Fruit fly (Drosophila melanogaster) whole organism, embryonic: ENCODE measurements around the gene Drsl1.

Source experiments
- Ada2b ChIP-seq: fragments of 200-800 bp; sonication (Bioruptor generic); IDR thresholded peaks from 2 replicates; pipeline ENCODE4 v1.3.6; 2022; ENCODE audit warnings: missing biosample characterization, missing genetic modification characterization
- CG11560 ChIP-seq: fragments of 200-800 bp; sonication (Bioruptor generic); IDR thresholded peaks from 3 replicates; pipeline ENCODE4 v1.3.6; 2022; ENCODE audit warnings: missing biosample characterization, missing genetic modification characterization
- CG12391 ChIP-seq: fragments of 200-800 bp; sonication (Bioruptor generic); optimal IDR thresholded peaks from 3 replicates; lab custom pipeline; 2018; ENCODE audit warnings: missing biosample characterization, mild to moderate bottlenecking, missing genetic modification characterization, moderate library complexity
- CG13424 ChIP-seq: fragments of 200-800 bp; sonication (Bioruptor generic); optimal IDR thresholded peaks from 2 replicates; lab custom pipeline; 2019; ENCODE audit warnings: missing biosample characterization, mild to moderate bottlenecking, missing genetic modification characterization, moderate library complexity
- CG13894 ChIP-seq: fragments of 200-800 bp; sonication (Bioruptor generic); optimal IDR thresholded peaks from 3 replicates; lab custom pipeline; 2018; ENCODE audit warnings: missing biosample characterization, mild to moderate bottlenecking, missing genetic modification characterization, moderate library complexity
- CG14014 ChIP-seq: fragments of 200-800 bp; sonication (Bioruptor generic); IDR thresholded peaks from 2 replicates; pipeline ENCODE4 v1.3.6; 2022; ENCODE audit warnings: missing biosample characterization, missing genetic modification characterization
- CG15479 ChIP-seq: fragments of 200-800 bp; sonication (Bioruptor generic); optimal IDR thresholded peaks from 3 replicates; lab custom pipeline; 2019; ENCODE audit warnings: missing biosample characterization, mild to moderate bottlenecking, missing genetic modification characterization, moderate library complexity
- CG16779 ChIP-seq: fragments of 200-800 bp; sonication (Bioruptor generic); IDR thresholded peaks from 2 replicates; pipeline ENCODE4 v1.3.6; 2022; ENCODE audit warnings: missing biosample characterization, missing genetic modification characterization
- CG17385 ChIP-seq: fragments of 200-800 bp; sonication (Bioruptor generic); optimal IDR thresholded peaks from 3 replicates; lab custom pipeline; 2018; ENCODE audit warnings: missing biosample characterization, mild to moderate bottlenecking, missing genetic modification characterization
- CG18599 ChIP-seq: fragments of 200-800 bp; sonication (Bioruptor generic); optimal IDR thresholded peaks from 3 replicates; lab custom pipeline; 2017; ENCODE audit warnings: missing biosample characterization, missing genetic modification characterization, mild to moderate bottlenecking, moderate library complexity, missing genetic modification reagents
- CG2129 ChIP-seq: fragments of 200-800 bp; sonication (Bioruptor generic); IDR thresholded peaks from 2 replicates; pipeline ENCODE4 v1.3.6; 2022; ENCODE audit warnings: missing biosample characterization, missing genetic modification characterization; ENCODE audit not compliant: partially characterized antibody
- CG2678 ChIP-seq: fragments of 200-800 bp; sonication (Bioruptor generic); optimal IDR thresholded peaks from 3 replicates; lab custom pipeline; 2019; ENCODE audit warnings: missing biosample characterization, mild to moderate bottlenecking, missing genetic modification characterization, moderate library complexity
- CG2875 ChIP-seq: fragments of 200-800 bp; sonication (Bioruptor generic); optimal IDR thresholded peaks from 2 replicates; lab custom pipeline; 2017; ENCODE audit warnings: missing biosample characterization, mild to moderate bottlenecking, missing genetic modification characterization, missing genetic modification reagents
- CG31224 ChIP-seq: fragments of 200-800 bp; sonication (Bioruptor generic); IDR thresholded peaks from 2 replicates; pipeline ENCODE4 v1.3.6; 2022; ENCODE audit warnings: missing biosample characterization, missing genetic modification characterization
- CG34376 ChIP-seq: fragments of 200-800 bp; sonication (Bioruptor generic); optimal IDR thresholded peaks from 2 replicates; lab custom pipeline; 2018; ENCODE audit warnings: missing biosample characterization, mild to moderate bottlenecking, missing genetic modification characterization
- CG4282 ChIP-seq: fragments of 200-800 bp; sonication (Bioruptor generic); optimal IDR thresholded peaks from 2 replicates; lab custom pipeline; 2016; ENCODE audit warnings: missing biosample characterization, missing genetic modification characterization
- CG4854 ChIP-seq: fragments of 200-800 bp; sonication (Bioruptor generic); optimal IDR thresholded peaks from 2 replicates; lab custom pipeline; 2016; ENCODE audit warnings: missing biosample characterization, missing genetic modification characterization, inconsistent platforms
- CG7372 ChIP-seq: fragments of 200-800 bp; sonication (Bioruptor generic); IDR thresholded peaks from 2 replicates; pipeline ENCODE4 v1.3.6; 2022; ENCODE audit warnings: missing biosample characterization, missing genetic modification characterization
- CG8290 ChIP-seq, 3 experiments: fragments of 200-800 bp; sonication (Bioruptor generic); optimal IDR thresholded peaks; 2 replicates each; lab custom pipeline; 2016 to 2019; ENCODE audit warnings: missing biosample characterization in 3 of 3, missing genetic modification characterization in 3 of 3, mild to moderate bottlenecking in 2 of 3, moderate library complexity in 1 of 3
- CG8359 ChIP-seq: fragments of 200-800 bp; sonication (Bioruptor generic); optimal IDR thresholded peaks from 2 replicates; lab custom pipeline; 2017; ENCODE audit warnings: missing biosample characterization, mild to moderate bottlenecking, missing genetic modification characterization, borderline replicate concordance
- CG9727 ChIP-seq: fragments of 200-800 bp; sonication (Bioruptor generic); optimal IDR thresholded peaks from 3 replicates; lab custom pipeline; 2017; ENCODE audit warnings: missing biosample characterization, mild to moderate bottlenecking, missing genetic modification characterization
- CG9817 ChIP-seq: fragments of 200-800 bp; sonication (Bioruptor generic); optimal IDR thresholded peaks from 2 replicates; lab custom pipeline; 2018; ENCODE audit warnings: missing biosample characterization, mild to moderate bottlenecking, missing genetic modification characterization, moderate library complexity
- CG9932 ChIP-seq: fragments of 200-800 bp; sonication (Bioruptor generic); IDR thresholded peaks from 2 replicates; pipeline ENCODE4 v1.3.6; 2022; ENCODE audit warnings: missing biosample characterization, missing genetic modification characterization
- CTCF ChIP-seq: fragments of 200-800 bp; sonication (Bioruptor generic); optimal IDR thresholded peaks from 2 replicates; lab custom pipeline; 2017; ENCODE audit warnings: missing biosample characterization, mild to moderate bottlenecking, missing genetic modification characterization, moderate library complexity
- CrebB ChIP-seq: fragments of 200-800 bp; sonication (Bioruptor generic); optimal IDR thresholded peaks from 3 replicates; lab custom pipeline; 2018; ENCODE audit warnings: missing biosample characterization, mild to moderate bottlenecking, missing genetic modification characterization
- Dip2 ChIP-seq: fragments of 200-800 bp; sonication (Bioruptor generic); IDR thresholded peaks from 2 replicates; pipeline ENCODE4 v1.3.6; 2022; ENCODE audit warnings: missing biosample characterization, missing genetic modification characterization
- E2f1 ChIP-seq: fragments of 200-800 bp; sonication (Bioruptor generic); IDR thresholded peaks from 2 replicates; pipeline ENCODE4 v1.3.6; 2022; ENCODE audit warnings: missing biosample characterization, missing genetic modification characterization
- ERR ChIP-seq: fragments of 200-800 bp; sonication (Bioruptor generic); optimal IDR thresholded peaks from 2 replicates; lab custom pipeline; 2016; ENCODE audit warnings: missing biosample characterization, missing genetic modification characterization
- HLHmδ ChIP-seq: fragments of 200-800 bp; sonication (Bioruptor generic); optimal IDR thresholded peaks from 2 replicates; lab custom pipeline; 2018; ENCODE audit warnings: missing biosample characterization, mild to moderate bottlenecking, missing genetic modification characterization, moderate library complexity
- Hand ChIP-seq: fragments of 200-800 bp; sonication (Bioruptor generic); optimal IDR thresholded peaks from 2 replicates; lab custom pipeline; 2017; ENCODE audit warnings: mild to moderate bottlenecking, missing biosample characterization, missing genetic modification reagents, missing genetic modification characterization
- Jarid2 ChIP-seq: fragments of 200-800 bp; sonication (Bioruptor generic); optimal IDR thresholded peaks from 3 replicates; lab custom pipeline; 2017; ENCODE audit warnings: mild to moderate bottlenecking, missing biosample characterization, missing genetic modification reagents, missing genetic modification characterization
- NfI ChIP-seq: fragments of 200-800 bp; sonication (Bioruptor generic); optimal IDR thresholded peaks from 3 replicates; lab custom pipeline; 2018; ENCODE audit warnings: missing biosample characterization, mild to moderate bottlenecking, missing genetic modification characterization, moderate library complexity
- Pdp1 ChIP-seq, 2 experiments: fragments of 200-800 bp; sonication (Bioruptor generic); optimal IDR thresholded peaks; 3 replicates each; lab custom pipeline; 2016; ENCODE audit warnings: missing biosample characterization in 2 of 2, missing genetic modification characterization in 2 of 2, mild to moderate bottlenecking in 1 of 2, moderate library complexity in 1 of 2
- Sox100B ChIP-seq: fragments of 200-800 bp; sonication (Bioruptor generic); optimal IDR thresholded peaks from 3 replicates; lab custom pipeline; 2018; ENCODE audit warnings: missing biosample characterization, mild to moderate bottlenecking, missing genetic modification characterization
- bab2 ChIP-seq: fragments of 200-800 bp; sonication (Bioruptor generic); optimal IDR thresholded peaks from 2 replicates; lab custom pipeline; 2016; ENCODE audit warnings: missing biosample characterization, missing genetic modification characterization
- cas ChIP-seq: fragments of 200-800 bp; sonication (Bioruptor generic); IDR thresholded peaks from 2 replicates; pipeline ENCODE4 v1.3.6; 2022; ENCODE audit warnings: missing biosample characterization, missing genetic modification characterization
- dati ChIP-seq: fragments of 200-800 bp; sonication (Bioruptor generic); IDR thresholded peaks from 2 replicates; pipeline ENCODE4 v1.3.6; 2022; ENCODE audit warnings: missing biosample characterization, missing genetic modification characterization
- dimm ChIP-seq: fragments of 200-800 bp; sonication (Bioruptor generic); IDR thresholded peaks from 2 replicates; pipeline ENCODE4 v1.3.6; 2022; ENCODE audit warnings: missing biosample characterization, missing genetic modification characterization
- ewg ChIP-seq: fragments of 200-800 bp; sonication (Bioruptor generic); optimal IDR thresholded peaks from 3 replicates; lab custom pipeline; 2017; ENCODE audit warnings: mild to moderate bottlenecking, missing biosample characterization, missing genetic modification reagents, missing genetic modification characterization
- exex ChIP-seq: fragments of 200-800 bp; sonication (Bioruptor generic); optimal IDR thresholded peaks from 4 replicates; lab custom pipeline; 2018; ENCODE audit warnings: missing biosample characterization, mild to moderate bottlenecking, missing genetic modification characterization, moderate library complexity
- grn ChIP-seq: fragments of 200-800 bp; sonication (Bioruptor generic); optimal IDR thresholded peaks from 3 replicates; lab custom pipeline; 2017; ENCODE audit warnings: missing biosample characterization, missing genetic modification characterization
- knrl ChIP-seq: fragments of 200-800 bp; sonication (Bioruptor generic); IDR thresholded peaks from 3 replicates; pipeline ENCODE4 v1.3.6; 2022; ENCODE audit warnings: missing biosample characterization, missing genetic modification characterization; ENCODE audit not compliant: partially characterized antibody
- onecut ChIP-seq: fragments of 200-800 bp; sonication (Bioruptor generic); IDR thresholded peaks from 2 replicates; pipeline ENCODE4 v1.3.6; 2022; ENCODE audit warnings: missing biosample characterization, missing genetic modification characterization
- pan ChIP-seq, 4 experiments: fragments of >200 bp in 3 of 4; fragments of 200-800 bp in 1 of 4; sonication (Bioruptor generic) in 1 of 4; optimal IDR thresholded peaks in 3 of 4; IDR thresholded peaks in 1 of 4; 2 replicates each; pipeline versions ENCODE4 v1.3.6 to Lab custom; 2017 to 2022; ENCODE audit warnings: missing biosample characterization in 2 of 4, missing genetic modification characterization in 2 of 4, mixed read lengths in 1 of 4
- sisA ChIP-seq: fragments of 200-800 bp; sonication (Bioruptor generic); IDR thresholded peaks from 2 replicates; pipeline ENCODE4 v1.3.6; 2022; ENCODE audit warnings: missing biosample characterization, missing genetic modification characterization
- slbo ChIP-seq: fragments of 200-800 bp; sonication (Bioruptor generic); IDR thresholded peaks from 2 replicates; pipeline ENCODE4 v1.3.6; 2022; ENCODE audit warnings: missing biosample characterization, missing genetic modification characterization
- sug ChIP-seq: fragments of 200-800 bp; optimal IDR thresholded peaks from 2 replicates; lab custom pipeline; 2019; ENCODE audit warnings: missing biosample characterization, mild to moderate bottlenecking, missing genetic modification characterization, moderate library complexity
- wdn ChIP-seq: fragments of 200-800 bp; sonication (Bioruptor generic); IDR thresholded peaks from 2 replicates; pipeline ENCODE4 v1.3.6; 2022; ENCODE audit warnings: missing biosample characterization, missing genetic modification characterization

Drsl1 gene

DNA sequence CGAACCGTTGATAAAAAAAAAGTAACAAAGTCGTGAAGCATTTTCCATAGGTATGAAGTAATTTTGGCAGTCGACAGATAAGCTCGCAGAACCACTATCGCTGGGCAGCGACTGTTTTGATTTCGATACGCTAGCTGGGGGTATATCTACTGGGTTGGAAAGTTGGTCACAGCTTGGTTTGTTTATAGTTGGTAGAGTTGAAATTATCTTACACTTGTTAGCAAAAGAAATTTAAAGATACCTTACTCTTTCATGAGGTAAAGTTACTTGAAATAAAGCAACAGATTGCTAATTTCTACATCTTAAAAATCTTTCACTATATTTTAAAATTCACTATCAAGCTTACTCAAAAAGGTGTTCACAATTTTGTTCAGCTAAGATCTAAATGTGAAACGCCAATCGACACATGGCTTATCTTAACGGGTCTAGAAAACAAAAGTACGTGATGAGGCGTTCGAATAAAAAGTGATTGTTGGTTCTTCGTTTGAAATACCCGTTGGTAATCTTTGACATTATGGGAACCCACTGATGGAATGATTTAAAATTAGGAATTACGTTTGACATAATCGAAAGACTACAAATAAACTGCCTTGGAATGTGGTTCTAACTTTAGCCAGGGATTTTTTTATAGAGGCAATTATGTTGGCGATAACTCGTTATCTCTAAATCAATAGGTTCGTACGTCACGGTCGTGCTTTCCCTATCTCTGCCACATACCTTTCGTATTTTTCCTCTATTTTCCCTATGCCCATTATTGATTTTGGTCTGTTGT is 15.2 kb upstream of the Drsl1 start (continued):
- no peak for TF ChIP-seq pan (optimal IDR thresholded peaks at IDR 0.05; lab: Kevin White, UChicago)
- TF ChIP-seq pan (GFP tag; optimal IDR thresholded peaks at IDR 0.05 in 1 of 2, IDR thresholded peaks at IDR 0.05 in 1 of 2): no peak
- TF ChIP-seq slbo (GFP tag; lab: Robert Waterston, UW): 0 out of 2 replicates have a peak, but pooled peaks have one; percentile 26
- peak; percentile 14 for TF ChIP-seq Hand
- no peak for TF ChIP-seq Ada2b (GFP tag; lab: Robert Waterston, UW)
- no peak for TF ChIP-seq cas (GFP tag; lab: Robert Waterston, UW)
- peak; percentile 72 for TF ChIP-seq grn (GFP tag; lab: Kevin White, UChicago)
- TF ChIP-seq CG2129: no peak
- TF ChIP-seq onecut (GFP tag; lab: Robert Waterston, UW): peak; percentile 27; the same call in 1 of the 2 replicates
- TF ChIP-seq CG8359: no peak
- peak in 1 of 2 experiments; percentile 43 for TF ChIP-seq Pdp1 (GFP tag; optimal IDR thresholded peaks at IDR 0.05; lab: Kevin White, UChicago)
- TF ChIP-seq CG34376 (GFP tag; lab: Kevin White, UChicago): no peak
- TF ChIP-seq sug (tag; lab: Kevin White, UChicago): peak; percentile 63
- TF ChIP-seq dimm (GFP tag; lab: Robert Waterston, UW): no peak
- TF ChIP-seq CG15479 (GFP tag; lab: Kevin White, UChicago): no peak
- TF ChIP-seq wdn (GFP tag; lab: Robert Waterston, UW): 0 out of 2 replicates have a peak, but pooled peaks have one; percentile 9
- TF ChIP-seq ewg (GFP tag; lab: Kevin White, UChicago): no peak
- no peak for TF ChIP-seq HLHmδ (GFP tag; lab: Kevin White, UChicago)
- peak; percentile 0 for TF ChIP-seq CG9727 (GFP tag; lab: Kevin White, UChicago)
- no peak for TF ChIP-seq E2f1 (GFP tag; lab: Robert Waterston, UW)
- no peak for TF ChIP-seq CG13894 (tag; lab: Kevin White, UChicago)
- TF ChIP-seq ERR (GFP tag; lab: Kevin White, UChicago): no peak
- TF ChIP-seq exex (tag; lab: Kevin White, UChicago): peak; percentile 91
- TF ChIP-seq CG14014 (GFP tag; lab: Robert Waterston, UW): 0 out of 2 replicates have a peak, but pooled peaks have one; percentile 14
- TF ChIP-seq CTCF (GFP tag; lab: Kevin White, UChicago): no peak
- no peak for TF ChIP-seq CG11560
- TF ChIP-seq CG7372 (GFP tag; lab: Robert Waterston, UW): no peak
- TF ChIP-seq CG12391 (tag; lab: Kevin White, UChicago): peak; percentile 14
- TF ChIP-seq NfI (GFP tag; lab: Kevin White, UChicago): peak; percentile 6
- TF ChIP-seq Sox100B (GFP tag; lab: Kevin White, UChicago): peak; percentile 10
- TF ChIP-seq knrl (GFP tag; lab: Robert Waterston, UW): no peak
- peak; percentile 11 for TF ChIP-seq CG9817
- TF ChIP-seq Dip2 (GFP tag; lab: Robert Waterston, UW): no peak
- TF ChIP-seq bab2 (GFP tag; lab: Kevin White, UChicago): no peak
- TF ChIP-seq dati (GFP tag; lab: Robert Waterston, UW): no peak
- TF ChIP-seq CG4854 (GFP tag; lab: Kevin White, UChicago): no peak
- no peak for TF ChIP-seq CG16779
- no peak for TF ChIP-seq sisA (GFP tag; lab: Robert Waterston, UW)
- TF ChIP-seq CG8290 (GFP tag; optimal IDR thresholded peaks at IDR 0.05; lab: Kevin White, UChicago): no peak
- no peak for TF ChIP-seq CG8290 (tag; optimal IDR thresholded peaks at IDR 0.05; lab: Kevin White, UChicago)
- no peak for TF ChIP-seq CG2875 (GFP tag; lab: Kevin White, UChicago)
- TF ChIP-seq CrebB (tag; lab: Kevin White, UChicago): no peak
- TF ChIP-seq CG2678 (tag; lab: Kevin White, UChicago): peak; percentile 50
- TF ChIP-seq Jarid2 (GFP tag; lab: Kevin White, UChicago): no peak
- peak; percentile 24 for TF ChIP-seq CG13424 (tag; lab: Kevin White, UChicago)
- TF ChIP-seq CG18599 (GFP tag; lab: Kevin White, UChicago): peak; percentile 43
- no peak for TF ChIP-seq CG31224 (GFP tag; lab: Robert Waterston, UW)
- peak; percentile 22 for TF ChIP-seq CG17385
- 0 out of 2 replicates have a peak, but pooled peaks have one; percentile 7 for TF ChIP-seq CG9932 (GFP tag; lab: Robert Waterston, UW)
- no peak for TF ChIP-seq CG4282 (GFP tag; lab: Kevin White, UChicago)
